Fruit fly (Drosophila melanogaster): ENCODE data around the gene Hsp83.

- TF ChIP-seq Pif1B (GFP tag; optimal IDR thresholded peaks at IDR 0.05), result no peak
- TF ChIP-seq CG8159 (tag; optimal IDR thresholded peaks at IDR 0.05), result no peak
- TF ChIP-seq CG10348 (GFP tag; IDR thresholded peaks at IDR 0.05), result no peak
- TF ChIP-seq CG17806 (tag; optimal IDR thresholded peaks at IDR 0.05), result no peak
- no peak for TF ChIP-seq CG4496 (GFP tag; IDR thresholded peaks at IDR 0.05)
- TF ChIP-seq Snoo (tag; optimal IDR thresholded peaks at IDR 0.05), result no peak
- no peak for TF ChIP-seq gl (tag; optimal IDR thresholded peaks at IDR 0.05)
- no peak for TF ChIP-seq rn (GFP tag; IDR thresholded peaks at IDR 0.05)
Observed at dm6 chr3L:3192333-3192894, 355 bp upstream of the Hsp83 start, which contains the start of gene CG14965.

All from whole organism, pupa.